Worm (Caenorhabditis elegans): ENCODE data around the gene T15B12.2.
A peak's percentile ranks its signal among the peaks of the same experiment; 100 is the strongest.

T15B12.2 gene

DNA sequence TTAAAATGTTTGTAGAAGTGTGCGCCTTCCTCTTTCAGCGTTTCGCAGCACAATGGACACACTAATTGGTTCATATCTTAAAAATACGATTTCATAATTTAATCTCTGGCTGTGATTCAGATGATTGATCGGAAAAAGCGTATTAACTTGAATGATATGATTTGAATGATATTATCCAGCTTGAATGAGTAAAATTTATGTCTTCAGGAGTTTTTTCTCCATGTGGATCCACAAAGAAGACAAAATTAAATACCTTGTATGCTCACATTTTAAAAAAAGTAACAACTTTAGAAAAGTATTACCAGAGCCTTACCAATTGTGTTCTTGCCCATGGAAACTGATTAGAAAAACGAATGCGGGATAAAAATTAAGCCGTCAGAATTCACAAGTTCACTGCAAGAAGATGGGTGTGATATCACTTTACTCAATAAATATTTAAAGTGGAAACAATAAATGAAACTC is 28.3 kb downstream of the T15B12.2 start, which contains the start of gene ztf-8:
Gene ztf-8, minus strand, starts transcription at position 76 of the 462 bp plus-strand sequence.
- TF ChIP-seq tbx-9 (tag; optimal IDR thresholded peaks at IDR 0.05; ENCODE audit: borderline replicate concordance): no peak
- no peak for TF ChIP-seq ccch-3 (GFP tag; optimal IDR thresholded peaks at IDR 0.05)
- no peak for TF ChIP-seq hrde-1 (tag; optimal IDR thresholded peaks at IDR 0.05; ENCODE audit: borderline replicate concordance)
- TF ChIP-seq sea-2 (GFP tag; IDR thresholded peaks at IDR 0.05): no peak
- no peak for TF ChIP-seq C17E4.6 (GFP tag; IDR thresholded peaks at IDR 0.05)
- TF ChIP-seq unc-130 (GFP tag; optimal IDR thresholded peaks at IDR 0.05): peak; percentile 10
- no peak for TF ChIP-seq lin-26 (GFP tag; IDR thresholded peaks at IDR 0.05)
- no peak for TF ChIP-seq ceh-100 (GFP tag; IDR thresholded peaks at IDR 0.05)
- no peak for TF ChIP-seq hmg-20 (GFP tag; IDR thresholded peaks at IDR 0.05)
- TF ChIP-seq ZK185.1 (tag; optimal IDR thresholded peaks at IDR 0.05; ENCODE audit: poor library complexity, severe bottlenecking): no peak
- TF ChIP-seq ztf-18 (tag; optimal IDR thresholded peaks at IDR 0.05): no peak
- peak; percentile 38 for TF ChIP-seq rcor-1 (GFP tag; IDR thresholded peaks at IDR 0.05)
- no peak for TF ChIP-seq rec-8 (tag; optimal IDR thresholded peaks at IDR 0.05)
- no peak for TF ChIP-seq D2030.7 (GFP tag; IDR thresholded peaks at IDR 0.05)
- peak; percentile 54 for TF ChIP-seq snpc-1.1 (tag; optimal IDR thresholded peaks at IDR 0.05; ENCODE audit: insufficient read depth)
- TF ChIP-seq cebp-1 (GFP tag; IDR thresholded peaks at IDR 0.05): no peak
- peak; percentile 38 for TF ChIP-seq cebp-1 (tag; optimal IDR thresholded peaks at IDR 0.05)
- no peak for TF ChIP-seq nhr-90 (tag; optimal IDR thresholded peaks at IDR 0.05)
- TF ChIP-seq dpl-1 (GFP tag; optimal IDR thresholded peaks at IDR 0.05): no peak
- TF ChIP-seq lag-1 (GFP tag; IDR thresholded peaks at IDR 0.05): no peak
- TF ChIP-seq pha-4 (tag; optimal IDR thresholded peaks at IDR 0.05): no peak
- TF ChIP-seq snpc-4 (GFP tag; optimal IDR thresholded peaks at IDR 0.05): no peak
- peak in 1 of 4 experiments; percentile 29 for TF ChIP-seq snpc-4 (tag; optimal IDR thresholded peaks at IDR 0.05)
- peak; percentile 52; the same call in 1 of the 2 replicates for TF ChIP-seq hsf-1 (GFP tag; IDR thresholded peaks at IDR 0.05)
- no peak for TF ChIP-seq aptf-2 (GFP tag; conservative IDR thresholded peaks at IDR 0.05)
- no peak for TF ChIP-seq him-1 (tag; optimal IDR thresholded peaks at IDR 0.05)
- TF ChIP-seq lin-35 (GFP tag; optimal IDR thresholded peaks at IDR 0.05): peak in 1 of 3 experiments; percentile 22
- TF ChIP-seq F39B2.1 (GFP tag; IDR thresholded peaks at IDR 0.05): no peak
- TF ChIP-seq ekl-4 (GFP tag; IDR thresholded peaks at IDR 0.05): no peak
- TF ChIP-seq F57A8.1 (GFP tag; optimal IDR thresholded peaks at IDR 0.05): no peak
- no peak for TF ChIP-seq F23B12.7 (tag; optimal IDR thresholded peaks at IDR 0.05; ENCODE audit: insufficient read depth)
- TF ChIP-seq zfh-2 (GFP tag; conservative IDR thresholded peaks at IDR 0.05): no peak
- no peak for TF ChIP-seq ceh-79 (tag; optimal IDR thresholded peaks at IDR 0.05)
- TF ChIP-seq athp-1 (tag; optimal IDR thresholded peaks at IDR 0.05): peak; percentile 42
- TF ChIP-seq unc-62 (GFP tag; optimal IDR thresholded peaks at IDR 0.05): no peak
- no peak for TF ChIP-seq Y53F4B.3 (GFP tag; IDR thresholded peaks at IDR 0.05)
- TF ChIP-seq snpc-3.4 (tag; optimal IDR thresholded peaks at IDR 0.05): no peak
- no peak for TF ChIP-seq ets-4 (GFP tag; optimal IDR thresholded peaks at IDR 0.05)
- no peak for TF ChIP-seq ztf-6 (GFP tag; IDR thresholded peaks at IDR 0.05)
- TF ChIP-seq Y67H2A.10 (GFP tag; conservative IDR thresholded peaks at IDR 0.05): no peak
- no peak for TF ChIP-seq K12H6.12 (tag; optimal IDR thresholded peaks at IDR 0.05)
- TF ChIP-seq lsl-1 (GFP tag; optimal IDR thresholded peaks at IDR 0.05): no peak
- no peak for TF ChIP-seq mxl-1 (tag; optimal IDR thresholded peaks at IDR 0.05)
- TF ChIP-seq somi-1 (GFP tag; optimal IDR thresholded peaks at IDR 0.05): no peak
- TF ChIP-seq aptf-3 (GFP tag; IDR thresholded peaks at IDR 0.05): 0 out of 2 replicates have a peak, but pooled peaks have one; percentile 22
- TF ChIP-seq ceh-27 (GFP tag; optimal IDR thresholded peaks at IDR 0.05): no peak
- TF ChIP-seq repo-1 (tag; optimal IDR thresholded peaks at IDR 0.05): peak; percentile 79
- TF ChIP-seq lir-1 (GFP tag; conservative IDR thresholded peaks at IDR 0.05): no peak
